Worm (Caenorhabditis elegans) whole organism, L3 larva: ENCODE measurements around the gene nono-1.
A peak's percentile ranks its signal among the peaks of the same experiment; 100 is the strongest.

Experiments
- R02D3.7 ChIP-seq: fragments of 150-350 bp; optimal IDR thresholded peaks from 2 replicates; lab custom pipeline; 2014; ENCODE audit warnings: missing biosample characterization, missing genetic modification characterization
- aly-2 ChIP-seq: fragments of 150-350 bp; optimal IDR thresholded peaks from 2 replicates; lab custom pipeline; 2014; ENCODE audit warnings: missing biosample characterization, missing genetic modification characterization
- ama-1 ChIP-seq: fragments of 150-350 bp; optimal IDR thresholded peaks from 2 replicates; lab custom pipeline; 2018
- ceh-28 ChIP-seq: fragments of 150-350 bp; optimal IDR thresholded peaks from 2 replicates; lab custom pipeline; 2014; ENCODE audit warnings: missing biosample characterization, missing genetic modification reagents, missing genetic modification characterization
- egl-27 ChIP-seq: sonication (generic microtip); optimal IDR thresholded peaks from 4 replicates; lab custom pipeline; 2017; ENCODE audit warnings: missing biosample characterization, missing genetic modification reagents, missing genetic modification characterization
- fkh-10 ChIP-seq: sonication (generic microtip); optimal IDR thresholded peaks from 2 replicates; lab custom pipeline; 2017; ENCODE audit warnings: missing biosample characterization, missing genetic modification reagents, missing genetic modification characterization
- fkh-2 ChIP-seq: fragments of 150-350 bp; optimal IDR thresholded peaks from 2 replicates; lab custom pipeline; 2014; ENCODE audit warnings: missing biosample characterization, missing genetic modification reagents, missing genetic modification characterization
- fos-1 ChIP-seq: fragments of 150-350 bp; optimal IDR thresholded peaks from 2 replicates; lab custom pipeline; 2014; ENCODE audit warnings: missing biosample characterization, missing genetic modification characterization
- hmg-11 ChIP-seq: sonication (generic microtip); optimal IDR thresholded peaks from 2 replicates; lab custom pipeline; 2016; ENCODE audit warnings: missing genetic modification characterization, missing compliant biosample characterization
- lin-15B ChIP-seq: fragments of 150-350 bp; optimal IDR thresholded peaks from 2 replicates; lab custom pipeline; 2014; ENCODE audit warnings: missing biosample characterization, missing genetic modification characterization
- lin-39 ChIP-seq: fragments of 150-350 bp; optimal IDR thresholded peaks from 2 replicates; lab custom pipeline; 2018; ENCODE audit warnings: missing biosample characterization, missing genetic modification reagents, missing genetic modification characterization
- lsy-12 ChIP-seq: sonication (generic microtip); optimal IDR thresholded peaks from 2 replicates; lab custom pipeline; 2016; ENCODE audit warnings: mild to moderate bottlenecking, missing genetic modification characterization, missing compliant biosample characterization
- mml-1 ChIP-seq: fragments of 150-350 bp; sonication (generic microtip); optimal IDR thresholded peaks from 3 replicates; lab custom pipeline; 2014; ENCODE audit warnings: missing biosample characterization, missing genetic modification characterization
- nfya-1 ChIP-seq: sonication (generic microtip); optimal IDR thresholded peaks from 2 replicates; lab custom pipeline; 2017; ENCODE audit warnings: missing genetic modification characterization, mild to moderate bottlenecking, missing compliant biosample characterization, antibody characterized with exemption, moderate library complexity; ENCODE audit not compliant: insufficient read depth
- nhr-11 ChIP-seq: fragments of 150-350 bp; optimal IDR thresholded peaks from 2 replicates; lab custom pipeline; 2014; ENCODE audit warnings: missing biosample characterization, missing genetic modification characterization
- nhr-12 ChIP-seq: fragments of 150-350 bp; optimal IDR thresholded peaks from 2 replicates; lab custom pipeline; 2014; ENCODE audit warnings: missing biosample characterization, missing genetic modification characterization
- nhr-23 ChIP-seq: fragments of 150-350 bp; optimal IDR thresholded peaks from 2 replicates; lab custom pipeline; 2014; ENCODE audit warnings: missing biosample characterization, missing genetic modification reagents, missing genetic modification characterization
- nhr-25 ChIP-seq: sonication (generic microtip); optimal IDR thresholded peaks from 2 replicates; lab custom pipeline; 2017; ENCODE audit warnings: missing biosample characterization, missing genetic modification characterization
- nhr-43 ChIP-seq: sonication (generic microtip); optimal IDR thresholded peaks from 2 replicates; lab custom pipeline; 2016; ENCODE audit warnings: mild to moderate bottlenecking, missing genetic modification characterization, missing compliant biosample characterization; ENCODE audit not compliant: poor library complexity, severe bottlenecking
- nhr-76 ChIP-seq: fragments of 150-350 bp; sonication (generic microtip); optimal IDR thresholded peaks from 5 replicates; lab custom pipeline; 2014; ENCODE audit warnings: missing biosample characterization, missing genetic modification characterization
- pha-4 ChIP-seq: fragments of 150-350 bp; optimal IDR thresholded peaks from 2 replicates; lab custom pipeline; 2014; ENCODE audit warnings: missing biosample characterization, missing genetic modification reagents, missing genetic modification characterization
- sea-2 ChIP-seq: fragments of 150-350 bp; sonication (generic microtip); optimal IDR thresholded peaks from 4 replicates; lab custom pipeline; 2014; ENCODE audit warnings: missing biosample characterization, missing genetic modification reagents, missing genetic modification characterization
- snpc-4 ChIP-seq: fragments of 150-350 bp; optimal IDR thresholded peaks from 2 replicates; lab custom pipeline; 2014; ENCODE audit warnings: missing biosample characterization, missing genetic modification characterization
- tbx-2 ChIP-seq: sonication (generic microtip); optimal IDR thresholded peaks from 2 replicates; lab custom pipeline; 2016; ENCODE audit warnings: mild to moderate bottlenecking, missing genetic modification characterization, missing compliant biosample characterization
- zag-1 ChIP-seq: fragments of 150-350 bp; optimal IDR thresholded peaks from 2 replicates; lab custom pipeline; 2014; ENCODE audit warnings: missing biosample characterization, missing genetic modification characterization

nono-1 gene

ce11 chrIII:5908408-5908807, 49.6 kb downstream of the nono-1 start, which contains the start of gene C28H8.3:
Gene C28H8.3, plus strand, starts transcription at chrIII:5908700.
- TF ChIP-seq ama-1 (lab: Kevin White, UChicago) (peak; percentile 27), zag-1 (tag; lab: Kevin White, UChicago) (no peak), nhr-12 (tag; lab: Kevin White, UChicago) (no peak), ceh-28 (tag; lab: Kevin White, UChicago) (peak; percentile 1), fkh-10 (GFP tag; lab: Kevin White, UChicago) (no peak), lin-39 (tag; lab: Kevin White, UChicago) (no peak), sea-2 (no peak), lin-15B (tag; lab: Kevin White, UChicago) (no peak), R02D3.7 (tag; lab: Kevin White, UChicago) (no peak), pha-4 (tag; lab: Kevin White, UChicago) (no peak), lsy-12 (tag; lab: Kevin White, UChicago) (no peak)
- TF ChIP-seq, all 47 proteins: peak for 2

DNA sequence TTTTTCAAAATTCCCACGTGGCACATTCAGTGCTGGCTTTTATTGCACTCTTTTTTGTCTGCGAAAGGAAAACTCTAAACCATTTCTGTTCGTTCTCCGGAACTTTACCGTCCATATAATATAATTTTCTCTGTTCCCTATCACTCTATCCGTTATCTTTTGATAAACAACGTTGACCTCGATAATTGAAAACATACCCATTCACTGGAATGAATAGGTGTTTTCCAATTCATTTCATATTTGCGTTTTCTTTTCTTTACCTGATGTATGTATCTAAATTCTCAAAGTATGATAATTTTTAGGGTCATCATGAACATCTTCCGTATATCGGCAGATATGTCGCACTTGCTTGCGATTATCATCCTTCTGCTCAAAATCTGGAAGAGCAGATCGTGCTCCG, 51.3 kb downstream of the nono-1 start, which contains the start of gene erd-2.2:
Gene erd-2.2 (plus strand): TSS at position 301 of the 400 bp plus-strand sequence.
- TF ChIP-seq sea-2 (no peak), snpc-4 (tag; lab: Kevin White, UChicago) (no peak), nhr-11 (no peak), fkh-2 (tag; lab: Kevin White, UChicago) (no peak), lin-39 (tag; lab: Kevin White, UChicago) (no peak), mml-1 (tag; lab: Kevin White, UChicago) (no peak), egl-27 (tag; lab: Kevin White, UChicago) (no peak), nhr-12 (tag; lab: Kevin White, UChicago) (no peak), fos-1 (no peak), zag-1 (tag; lab: Kevin White, UChicago) (no peak), nfya-1 (no peak), hmg-11 (tag; lab: Kevin White, UChicago) (no peak), nhr-25 (tag; lab: Kevin White, UChicago) (no peak), aly-2 (no peak), nhr-43 (tag; lab: Kevin White, UChicago) (no peak)

- TF ChIP-seq tbx-2 (tag; lab: Kevin White, UChicago) = no peak
- peak; percentile 61 for TF ChIP-seq hmg-11 (tag; lab: Kevin White, UChicago)
- no peak for TF ChIP-seq aly-2
- TF ChIP-seq nhr-76 (tag; lab: Kevin White, UChicago) = no peak
- TF ChIP-seq lsy-12 (tag; lab: Kevin White, UChicago) = no peak
- TF ChIP-seq nhr-23 (tag; lab: Kevin White, UChicago) = peak; percentile 10
- peak; percentile 13 for TF ChIP-seq pha-4 (tag; lab: Kevin White, UChicago)
- TF ChIP-seq lin-15B (tag; lab: Kevin White, UChicago) = no peak
- TF ChIP-seq nfya-1 = peak; percentile 52
- TF ChIP-seq ceh-28 (tag; lab: Kevin White, UChicago) = peak; percentile 54
- TF ChIP-seq, all 47 proteins: peak for 5
Observed at ce11 chrIII:5906059-5906458, 52.0 kb downstream of the nono-1 start, which contains the start of gene dpff-1. Gene dpff-1, minus strand, starts transcription at chrIII:5906346.
